Fruit fly (Drosophila melanogaster): Measurements from ENCODE around the gene comt.

The comt gene

DNA sequence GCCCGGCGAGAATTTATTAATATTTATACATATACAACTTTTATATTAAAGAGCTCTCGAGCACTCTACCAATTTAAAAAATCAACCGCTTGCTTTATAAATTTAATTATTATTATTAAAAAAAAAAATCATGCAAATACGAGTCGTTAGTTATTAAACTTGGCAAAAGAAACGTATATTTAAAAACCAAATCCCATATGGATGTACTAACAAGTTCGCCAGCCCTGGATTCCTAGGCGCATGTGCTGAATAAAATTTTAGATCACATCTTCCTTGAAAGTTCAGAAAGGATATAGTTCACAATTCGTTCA is at the start of gene comt:
Gene comt, plus strand, starts transcription at position 265 of the 311 bp plus-strand sequence.
- no peak for TF ChIP-seq Hr96 (GFP tag; optimal IDR thresholded peaks at IDR 0.05)
- TF ChIP-seq CG12768 (GFP tag; optimal IDR thresholded peaks at IDR 0.05), result no peak
- peak; percentile 64 for TF ChIP-seq CG7101 (tag; optimal IDR thresholded peaks at IDR 0.05)
- no peak for TF ChIP-seq Clk (GFP tag; optimal IDR thresholded peaks at IDR 0.05)
- no peak for TF ChIP-seq pad (GFP tag; optimal IDR thresholded peaks at IDR 0.05)
- TF ChIP-seq CG1620 (GFP tag; optimal IDR thresholded peaks at IDR 0.05), result no peak
- TF ChIP-seq tj (GFP tag; optimal IDR thresholded peaks at IDR 0.05), result peak; percentile 13
- no peak for TF ChIP-seq CG7045 (GFP tag; optimal IDR thresholded peaks at IDR 0.05)
- peak; percentile 56 for TF ChIP-seq CG11617 (GFP tag; optimal IDR thresholded peaks at IDR 0.05)
- no peak for TF ChIP-seq CG14711 (tag; optimal IDR thresholded peaks at IDR 0.05)
- no peak for TF ChIP-seq Mnt (GFP tag; optimal IDR thresholded peaks at IDR 0.05)
- no peak for TF ChIP-seq Crg-1 (GFP tag; optimal IDR thresholded peaks at IDR 0.05)
- TF ChIP-seq toe (GFP tag; optimal IDR thresholded peaks at IDR 0.05), result no peak
- TF ChIP-seq ovo (GFP tag; optimal IDR thresholded peaks at IDR 0.05), result no peak
- TF ChIP-seq CG5204 (GFP tag; optimal IDR thresholded peaks at IDR 0.05), result no peak
- no peak for TF ChIP-seq cnc (optimal IDR thresholded peaks at IDR 0.05)
- peak; percentile 21 for TF ChIP-seq CG33017 (tag; optimal IDR thresholded peaks at IDR 0.05)
- no peak for TF ChIP-seq cic (GFP tag; optimal IDR thresholded peaks at IDR 0.05)
- TF ChIP-seq bab1 (GFP tag; optimal IDR thresholded peaks at IDR 0.05), result no peak
- peak; percentile 12 for TF ChIP-seq kay (GFP tag; ENCODE audit: borderline replicate concordance)

DNA sequence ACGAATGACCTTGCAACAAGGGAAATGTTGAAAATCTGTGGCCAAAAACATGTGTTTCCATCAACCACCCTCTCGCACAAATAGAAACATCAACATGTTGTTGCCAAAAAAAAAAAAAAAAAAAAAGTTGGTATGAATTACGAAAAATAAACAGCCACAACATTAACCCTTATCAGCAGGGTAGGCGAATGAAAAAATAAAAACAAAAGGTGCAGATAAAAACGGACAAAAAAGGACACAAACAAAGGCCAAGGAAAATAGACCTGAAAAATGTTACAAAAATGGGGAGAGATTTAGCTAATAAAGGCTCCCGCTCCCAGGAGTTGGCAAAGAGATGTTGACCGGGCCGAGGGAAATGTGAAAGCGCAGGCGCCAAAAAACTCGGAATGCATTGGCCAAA is 49.4 kb upstream of the comt start:
- TF ChIP-seq CG14711 (tag; optimal IDR thresholded peaks at IDR 0.05), result no peak
- no peak for TF ChIP-seq CG33017 (tag; optimal IDR thresholded peaks at IDR 0.05)
- TF ChIP-seq CG7101 (tag; optimal IDR thresholded peaks at IDR 0.05), result no peak
- TF ChIP-seq Crg-1 (GFP tag; optimal IDR thresholded peaks at IDR 0.05), result no peak
- TF ChIP-seq CG5204 (GFP tag; optimal IDR thresholded peaks at IDR 0.05), result no peak
- TF ChIP-seq CG7045 (GFP tag; optimal IDR thresholded peaks at IDR 0.05), result no peak
- TF ChIP-seq CG12768 (GFP tag; optimal IDR thresholded peaks at IDR 0.05), result no peak
- no peak for TF ChIP-seq CG11617 (GFP tag; optimal IDR thresholded peaks at IDR 0.05)
- no peak for TF ChIP-seq cic (GFP tag; optimal IDR thresholded peaks at IDR 0.05)
- TF ChIP-seq Hr96 (GFP tag; optimal IDR thresholded peaks at IDR 0.05), result no peak

DNA sequence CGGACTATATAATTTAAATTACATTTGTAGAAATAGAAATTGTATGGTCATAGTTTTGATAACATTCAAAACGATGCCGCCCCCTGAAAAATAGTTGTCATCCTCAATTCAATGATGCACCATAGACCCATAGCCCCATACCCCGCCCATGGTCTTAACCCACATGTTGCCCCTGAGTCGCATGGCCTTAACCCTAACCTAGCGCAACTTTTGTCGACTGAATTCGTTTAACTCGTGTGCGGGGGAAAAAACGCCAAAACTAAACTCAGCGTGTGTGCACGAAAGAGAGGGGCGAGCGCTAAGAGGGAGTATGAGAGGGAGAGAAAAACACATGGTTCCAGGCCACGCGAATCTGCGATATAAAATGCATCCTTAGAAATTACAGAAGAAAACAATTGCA is 48.4 kb upstream of the comt start:
- TF ChIP-seq CG1620 (GFP tag; optimal IDR thresholded peaks at IDR 0.05) (no peak), Mnt (GFP tag; optimal IDR thresholded peaks at IDR 0.05) (peak; percentile 20), CG33017 (tag; optimal IDR thresholded peaks at IDR 0.05) (no peak), bab1 (GFP tag; optimal IDR thresholded peaks at IDR 0.05) (peak; percentile 11), Hr96 (GFP tag; optimal IDR thresholded peaks at IDR 0.05) (no peak), CG11617 (GFP tag; optimal IDR thresholded peaks at IDR 0.05) (no peak), tj (GFP tag; optimal IDR thresholded peaks at IDR 0.05) (no peak), pad (GFP tag; optimal IDR thresholded peaks at IDR 0.05) (no peak)

DNA sequence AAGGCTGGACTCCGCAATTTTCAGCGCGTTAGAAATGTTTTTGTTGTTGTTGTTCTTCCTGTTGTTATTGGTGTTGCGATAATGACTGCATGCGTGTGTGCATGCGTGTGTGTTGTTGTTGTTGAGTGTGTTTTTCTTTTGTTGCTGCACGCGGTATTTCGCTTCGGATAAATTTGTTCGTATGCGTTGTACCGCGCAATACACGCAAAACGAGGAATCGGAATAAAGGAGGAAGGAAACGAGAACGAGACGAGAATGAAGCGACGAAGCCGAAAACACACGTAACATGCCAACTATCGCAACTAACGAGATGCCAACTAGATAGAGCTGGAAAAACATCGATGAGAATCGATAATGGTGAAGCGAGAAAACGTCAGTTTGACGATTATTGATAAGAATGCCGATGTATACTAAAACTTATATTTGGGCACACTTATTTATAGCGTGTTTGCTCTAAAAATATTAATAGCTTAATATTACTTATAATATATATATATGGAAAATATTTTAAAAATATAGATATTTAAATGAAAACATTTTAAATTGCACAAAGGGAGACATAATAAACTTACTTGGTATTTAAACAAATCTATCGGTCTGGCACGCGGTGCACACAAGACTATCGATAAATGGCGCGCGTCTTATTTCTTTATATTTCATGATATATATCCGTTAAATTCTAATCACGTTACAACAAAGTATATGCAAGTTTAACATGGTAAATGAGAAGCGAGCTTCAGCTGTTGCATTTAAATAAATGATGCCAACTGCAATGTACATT is 47.3 kb upstream of the comt start, which contains the start of gene sno:
Gene sno, minus strand, starts transcription at position 318 of the 781 bp plus-strand sequence.
- TF ChIP-seq Mnt (GFP tag; optimal IDR thresholded peaks at IDR 0.05) (peak; percentile 77), kay (GFP tag; ENCODE audit: borderline replicate concordance) (no peak), CG14711 (tag; optimal IDR thresholded peaks at IDR 0.05) (no peak), Crg-1 (GFP tag; optimal IDR thresholded peaks at IDR 0.05) (no peak), CG5204 (GFP tag; optimal IDR thresholded peaks at IDR 0.05) (no peak), Clk (GFP tag; optimal IDR thresholded peaks at IDR 0.05) (no peak), toe (GFP tag; optimal IDR thresholded peaks at IDR 0.05) (no peak), Hr96 (GFP tag; optimal IDR thresholded peaks at IDR 0.05) (no peak), bab1 (GFP tag; optimal IDR thresholded peaks at IDR 0.05) (peak; percentile 25), CG1620 (GFP tag; optimal IDR thresholded peaks at IDR 0.05) (no peak), CG7045 (GFP tag; optimal IDR thresholded peaks at IDR 0.05) (no peak), ovo (GFP tag; optimal IDR thresholded peaks at IDR 0.05) (peak; percentile 5), CG12768 (GFP tag; optimal IDR thresholded peaks at IDR 0.05) (no peak), tj (GFP tag; optimal IDR thresholded peaks at IDR 0.05) (peak; percentile 64)

DNA sequence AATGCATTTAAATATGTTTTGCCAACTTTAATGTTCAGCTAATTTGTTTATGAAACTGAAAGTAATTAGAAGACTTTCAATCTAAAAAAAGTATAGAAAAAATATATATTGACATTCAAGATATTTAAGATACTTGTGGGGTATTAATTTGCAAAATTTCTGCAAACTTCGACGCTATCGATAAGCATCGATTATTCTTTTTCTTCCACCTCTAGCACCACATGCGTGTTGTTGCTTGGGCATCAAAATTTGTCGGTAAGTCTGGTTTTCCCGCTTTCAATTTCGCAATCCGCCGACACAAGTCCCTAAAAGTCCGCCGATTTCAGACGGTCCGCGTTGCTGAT is 46.7 kb upstream of the comt start, which contains the start of gene REG:
Gene REG, plus strand, starts transcription at position 188 of the 344 bp plus-strand sequence.
- no peak for TF ChIP-seq ovo (GFP tag; optimal IDR thresholded peaks at IDR 0.05)
- TF ChIP-seq pad (GFP tag; optimal IDR thresholded peaks at IDR 0.05), result no peak
- TF ChIP-seq cnc (optimal IDR thresholded peaks at IDR 0.05), result no peak
- peak; percentile 14 for TF ChIP-seq Mnt (GFP tag; optimal IDR thresholded peaks at IDR 0.05)
- TF ChIP-seq Clk (GFP tag; optimal IDR thresholded peaks at IDR 0.05), result no peak

DNA sequence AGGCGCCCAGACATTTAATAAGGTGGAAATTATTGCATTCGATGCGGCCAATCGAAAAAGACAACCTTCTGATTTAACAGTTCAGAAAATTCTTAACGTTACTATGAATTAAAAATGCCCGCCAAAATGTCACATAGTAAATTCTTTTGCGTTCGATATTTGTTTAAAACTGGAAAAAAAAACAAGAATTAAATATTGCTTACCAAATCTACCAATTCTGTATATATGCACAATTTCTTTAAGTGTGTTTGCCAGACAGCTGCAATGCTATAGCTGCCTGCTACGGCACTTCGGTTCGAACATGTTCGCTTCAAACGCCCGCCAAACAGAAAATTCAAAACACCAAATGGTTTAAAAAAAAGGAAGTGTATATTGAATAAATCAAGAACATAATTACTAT is 44.8 kb upstream of the comt start:
- TF ChIP-seq CG7101 (tag; optimal IDR thresholded peaks at IDR 0.05), result peak; percentile 37
- TF ChIP-seq CG14711 (tag; optimal IDR thresholded peaks at IDR 0.05), result peak; percentile 36
- peak; percentile 6 for TF ChIP-seq CG11617 (GFP tag; optimal IDR thresholded peaks at IDR 0.05)
- no peak for TF ChIP-seq Crg-1 (GFP tag; optimal IDR thresholded peaks at IDR 0.05)
- TF ChIP-seq CG7045 (GFP tag; optimal IDR thresholded peaks at IDR 0.05), result no peak
- TF ChIP-seq tj (GFP tag; optimal IDR thresholded peaks at IDR 0.05), result peak; percentile 16
- no peak for TF ChIP-seq CG5204 (GFP tag; optimal IDR thresholded peaks at IDR 0.05)
- TF ChIP-seq CG1620 (GFP tag; optimal IDR thresholded peaks at IDR 0.05), result peak; percentile 43
- TF ChIP-seq Mnt (GFP tag; optimal IDR thresholded peaks at IDR 0.05), result peak; percentile 5
- peak; percentile 42 for TF ChIP-seq bab1 (GFP tag; optimal IDR thresholded peaks at IDR 0.05)
- TF ChIP-seq kay (GFP tag; ENCODE audit: borderline replicate concordance), result peak; percentile 17
- no peak for TF ChIP-seq Hr96 (GFP tag; optimal IDR thresholded peaks at IDR 0.05)

Measured in whole organism, adult.